Worm (Caenorhabditis elegans): ENCODE results near the gene gcy-13.
A peak's percentile ranks its signal among the peaks of the same experiment; 100 is the strongest.

- TF ChIP-seq daf-12 (tag; optimal IDR thresholded peaks at IDR 0.05) (no peak), nhr-76 (tag; optimal IDR thresholded peaks at IDR 0.05) (peak; percentile 44), mep-1 (tag; optimal IDR thresholded peaks at IDR 0.05) (peak; percentile 95), zfp-2 (tag; optimal IDR thresholded peaks at IDR 0.05) (peak; percentile 49), snpc-4 (tag; optimal IDR thresholded peaks at IDR 0.05) (peak; percentile 29), zip-11 (GFP tag; IDR thresholded peaks at IDR 0.05) (no peak), zag-1 (tag; optimal IDR thresholded peaks at IDR 0.05) (no peak), fos-1 (tag; optimal IDR thresholded peaks at IDR 0.05) (no peak)
These were observed 25.8 kb downstream of the gcy-13 start, which contains the start of gene tomm-20 for ce11 chrV:12343419-12343969.

Data from whole organism, L4 larva.